Fruit fly (Drosophila melanogaster) whole organism, embryonic: ENCODE measurements around the gene mal.
A peak's percentile ranks its signal among the peaks of the same experiment; 100 is the strongest.

ENCODE experiments used
- Atf-2 ChIP-seq: fragments of 200-800 bp; sonication (Bioruptor generic); optimal IDR thresholded peaks from 2 replicates; lab custom pipeline; 2016; ENCODE audit warnings: missing biosample characterization, missing genetic modification characterization
- Awh ChIP-seq: fragments of 200-800 bp; sonication (Bioruptor generic); IDR thresholded peaks from 2 replicates; pipeline ENCODE4, ENCODE4 v1.3.6; 2022; ENCODE audit warnings: missing biosample characterization, missing genetic modification characterization
- CG10565 ChIP-seq: fragments of 200-800 bp; sonication (Bioruptor generic); optimal IDR thresholded peaks from 3 replicates; lab custom pipeline; 2016; ENCODE audit warnings: missing biosample characterization, mild to moderate bottlenecking, missing genetic modification characterization
- CG11456 ChIP-seq: fragments of 200-800 bp; sonication (Bioruptor generic); IDR thresholded peaks from 3 replicates; pipeline ENCODE4 v1.3.6; 2022; ENCODE audit warnings: missing biosample characterization, missing genetic modification characterization
- CG12104 ChIP-seq: fragments of 200-800 bp; sonication (Bioruptor generic); optimal IDR thresholded peaks from 3 replicates; lab custom pipeline; 2016; ENCODE audit warnings: missing biosample characterization, missing genetic modification characterization
- CG15601 ChIP-seq: fragments of 200-800 bp; sonication (Bioruptor generic); optimal IDR thresholded peaks from 3 replicates; lab custom pipeline; 2019; ENCODE audit warnings: missing biosample characterization, mild to moderate bottlenecking, missing genetic modification characterization, moderate library complexity
- CG15696 ChIP-seq: fragments of 200-800 bp; sonication (Bioruptor generic); optimal IDR thresholded peaks from 2 replicates; lab custom pipeline; 2019; ENCODE audit warnings: missing biosample characterization, mild to moderate bottlenecking, missing genetic modification characterization, moderate library complexity
- CG16863 ChIP-seq: fragments of 200-800 bp; sonication (Bioruptor generic); optimal IDR thresholded peaks from 3 replicates; lab custom pipeline; 2016; ENCODE audit warnings: missing biosample characterization, missing genetic modification characterization
- CG2678 ChIP-seq: fragments of 200-800 bp; sonication (Bioruptor generic); optimal IDR thresholded peaks from 3 replicates; lab custom pipeline; 2019; ENCODE audit warnings: missing biosample characterization, mild to moderate bottlenecking, missing genetic modification characterization, moderate library complexity
- CG3065 ChIP-seq: fragments of 200-800 bp; sonication (Bioruptor generic); optimal IDR thresholded peaks from 2 replicates; lab custom pipeline; 2016; ENCODE audit warnings: missing biosample characterization, missing genetic modification characterization
- CG3163 ChIP-seq: fragments of 200-800 bp; sonication (Bioruptor generic); optimal IDR thresholded peaks from 3 replicates; lab custom pipeline; 2016; ENCODE audit warnings: missing biosample characterization, missing genetic modification characterization
- CG32532 ChIP-seq: fragments of 200-800 bp; sonication (Bioruptor generic); IDR thresholded peaks from 2 replicates; pipeline ENCODE4 v1.3.6; 2022; ENCODE audit warnings: missing biosample characterization, missing genetic modification characterization
- CG32772 ChIP-seq: fragments of 200-800 bp; sonication (Bioruptor generic); IDR thresholded peaks from 2 replicates; pipeline ENCODE4 v1.3.6; 2022; ENCODE audit warnings: missing biosample characterization, missing genetic modification characterization
- CG34376 ChIP-seq: fragments of 200-800 bp; sonication (Bioruptor generic); optimal IDR thresholded peaks from 2 replicates; lab custom pipeline; 2018; ENCODE audit warnings: missing biosample characterization, mild to moderate bottlenecking, missing genetic modification characterization
- CG5180 ChIP-seq: fragments of 200-800 bp; sonication (Bioruptor generic); optimal IDR thresholded peaks from 3 replicates; lab custom pipeline; 2017; ENCODE audit warnings: missing biosample characterization, missing genetic modification characterization, mild to moderate bottlenecking, moderate library complexity, missing genetic modification reagents
- CG6683 ChIP-seq: fragments of 200-800 bp; sonication (Bioruptor generic); optimal IDR thresholded peaks from 2 replicates; lab custom pipeline; 2017; ENCODE audit warnings: missing biosample characterization, mild to moderate bottlenecking, missing genetic modification characterization, missing genetic modification reagents
- CG8765 ChIP-seq: fragments of 200-800 bp; sonication (Bioruptor generic); IDR thresholded peaks from 2 replicates; pipeline ENCODE4 v1.3.6; 2022; ENCODE audit warnings: missing biosample characterization, missing genetic modification characterization
- D19A ChIP-seq: fragments of 200-800 bp; optimal IDR thresholded peaks from 3 replicates; lab custom pipeline; 2019; ENCODE audit warnings: missing biosample characterization, mild to moderate bottlenecking, missing genetic modification characterization, moderate library complexity
- Dp ChIP-seq: fragments of 200-800 bp; sonication (Bioruptor generic); optimal IDR thresholded peaks from 2 replicates; lab custom pipeline; 2018; ENCODE audit warnings: missing biosample characterization, mild to moderate bottlenecking, missing genetic modification characterization, moderate library complexity
- Drgx ChIP-seq: fragments of 200-800 bp; sonication (Bioruptor generic); IDR thresholded peaks from 2 replicates; pipeline ENCODE4 v1.3.6; 2022; ENCODE audit warnings: missing biosample characterization, missing genetic modification characterization
- H15 ChIP-seq: fragments of 200-800 bp; sonication (Bioruptor generic); IDR thresholded peaks from 3 replicates; pipeline ENCODE4 v1.3.6; 2022; ENCODE audit warnings: missing biosample characterization, missing genetic modification characterization
- H2.0 ChIP-seq: fragments of 200-800 bp; sonication (Bioruptor generic); IDR thresholded peaks from 2 replicates; pipeline ENCODE4 v1.3.6; 2022; ENCODE audit warnings: missing biosample characterization, missing genetic modification characterization
- Jarid2 ChIP-seq: fragments of 200-800 bp; sonication (Bioruptor generic); optimal IDR thresholded peaks from 3 replicates; lab custom pipeline; 2017; ENCODE audit warnings: mild to moderate bottlenecking, missing biosample characterization, missing genetic modification reagents, missing genetic modification characterization
- Max ChIP-seq: fragments of 200-800 bp; sonication (Bioruptor generic); optimal IDR thresholded peaks from 2 replicates; lab custom pipeline; 2016; ENCODE audit warnings: missing biosample characterization, mild to moderate bottlenecking, missing genetic modification characterization
- NK7.1 ChIP-seq: fragments of 200-800 bp; sonication (Bioruptor generic); optimal IDR thresholded peaks from 3 replicates; lab custom pipeline; 2016; ENCODE audit warnings: missing biosample characterization, missing genetic modification characterization
- Poxn ChIP-seq: fragments of 200-800 bp; sonication (Bioruptor generic); IDR thresholded peaks from 2 replicates; pipeline ENCODE4 v1.3.6; 2022; ENCODE audit warnings: missing biosample characterization, missing genetic modification characterization
- Ptx1 ChIP-seq: fragments of 200-800 bp; sonication (Bioruptor generic); IDR thresholded peaks from 2 replicates; pipeline ENCODE4 v1.3.6; 2022; ENCODE audit warnings: missing biosample characterization, missing genetic modification characterization
- Six4 ChIP-seq: fragments of 200-800 bp; sonication (Bioruptor generic); optimal IDR thresholded peaks from 2 replicates; lab custom pipeline; 2016; ENCODE audit warnings: missing biosample characterization, missing genetic modification characterization
- Tbp ChIP-seq: fragments of >200 bp; optimal IDR thresholded peaks from 2 replicates; lab custom pipeline; 2018; ENCODE audit warnings: missing biosample characterization, missing genetic modification characterization
- Trl ChIP-seq, 3 experiments: fragments of >200 bp in 2 of 3; fragments of 200-800 bp in 1 of 3; sonication (Bioruptor generic) in 1 of 3; optimal IDR thresholded peaks; 2 replicates in 1 of 3; 3 replicates in 2 of 3; lab custom pipeline; 2016 to 2017; ENCODE audit warnings: missing biosample characterization in 1 of 3, missing genetic modification characterization in 1 of 3
- YL-1 ChIP-seq: fragments of 200-800 bp; sonication (Bioruptor generic); optimal IDR thresholded peaks from 3 replicates; lab custom pipeline; 2017; ENCODE audit warnings: missing biosample characterization, mild to moderate bottlenecking, missing genetic modification characterization
- btn ChIP-seq: fragments of 200-800 bp; sonication (Bioruptor generic); optimal IDR thresholded peaks from 2 replicates; lab custom pipeline; 2016; ENCODE audit warnings: missing biosample characterization, missing genetic modification characterization
- chif ChIP-seq, 2 experiments: fragments of 200-800 bp; sonication (Bioruptor generic); optimal IDR thresholded peaks; 3 replicates each; lab custom pipeline; 2016; ENCODE audit warnings: missing biosample characterization in 2 of 2, missing genetic modification characterization in 2 of 2
- chm ChIP-seq: fragments of 200-800 bp; sonication (Bioruptor generic); IDR thresholded peaks from 2 replicates; pipeline ENCODE4 v1.3.6; 2022; ENCODE audit warnings: missing biosample characterization, missing genetic modification characterization
- chn ChIP-seq: fragments of 200-800 bp; sonication (Bioruptor generic); optimal IDR thresholded peaks from 2 replicates; lab custom pipeline; 2016; ENCODE audit warnings: missing biosample characterization, missing genetic modification characterization
- crol ChIP-seq: fragments of 200-800 bp; sonication (Bioruptor generic); IDR thresholded peaks from 2 replicates; pipeline ENCODE4 v1.3.6; 2022; ENCODE audit warnings: missing biosample characterization, missing genetic modification characterization
- da ChIP-seq: fragments of 200-800 bp; sonication (Bioruptor generic); optimal IDR thresholded peaks from 2 replicates; lab custom pipeline; 2016; ENCODE audit warnings: missing biosample characterization, missing genetic modification characterization
- dan ChIP-seq: fragments of 200-800 bp; sonication (Bioruptor generic); IDR thresholded peaks from 2 replicates; pipeline ENCODE4 v1.3.6; 2022; ENCODE audit warnings: missing biosample characterization, missing genetic modification characterization
- dati ChIP-seq: fragments of 200-800 bp; sonication (Bioruptor generic); IDR thresholded peaks from 2 replicates; pipeline ENCODE4 v1.3.6; 2022; ENCODE audit warnings: missing biosample characterization, missing genetic modification characterization
- dimm ChIP-seq: fragments of 200-800 bp; sonication (Bioruptor generic); IDR thresholded peaks from 2 replicates; pipeline ENCODE4 v1.3.6; 2022; ENCODE audit warnings: missing biosample characterization, missing genetic modification characterization
- dm ChIP-seq: fragments of 200-800 bp; sonication (Bioruptor generic); optimal IDR thresholded peaks from 3 replicates; lab custom pipeline; 2016; ENCODE audit warnings: missing biosample characterization, missing genetic modification characterization
- dmrt11E ChIP-seq: fragments of 200-800 bp; sonication (Bioruptor generic); optimal IDR thresholded peaks from 3 replicates; lab custom pipeline; 2018; ENCODE audit warnings: missing biosample characterization, mild to moderate bottlenecking, missing genetic modification characterization, moderate library complexity
- dpn ChIP-seq, 2 experiments: fragments of 200-800 bp; sonication (Bioruptor generic); optimal IDR thresholded peaks; 3 replicates each; lab custom pipeline; 2016; ENCODE audit warnings: missing biosample characterization in 2 of 2, missing genetic modification characterization in 2 of 2
- fd3F ChIP-seq: fragments of 200-800 bp; sonication (Bioruptor generic); optimal IDR thresholded peaks from 2 replicates; lab custom pipeline; 2018; ENCODE audit warnings: missing biosample characterization, mild to moderate bottlenecking, missing genetic modification characterization, moderate library complexity
- ham ChIP-seq: fragments of 200-800 bp; sonication (Bioruptor generic); IDR thresholded peaks from 2 replicates; pipeline ENCODE4 v1.3.6; 2022; ENCODE audit warnings: missing biosample characterization, missing genetic modification characterization
- jing ChIP-seq: fragments of 200-800 bp; sonication (Bioruptor generic); optimal IDR thresholded peaks from 2 replicates; lab custom pipeline; 2018; ENCODE audit warnings: missing biosample characterization, mild to moderate bottlenecking, missing genetic modification characterization
- luna ChIP-seq: fragments of 200-800 bp; sonication (Bioruptor generic); optimal IDR thresholded peaks from 2 replicates; lab custom pipeline; 2016; ENCODE audit warnings: missing biosample characterization, missing genetic modification characterization
- sima ChIP-seq: fragments of 200-800 bp; sonication (Bioruptor generic); optimal IDR thresholded peaks from 2 replicates; lab custom pipeline; 2016; ENCODE audit warnings: missing biosample characterization, missing genetic modification characterization
- ttk ChIP-seq: fragments of 200-800 bp; sonication (Bioruptor generic); IDR thresholded peaks from 2 replicates; pipeline ENCODE4 v2.1.2; 2022; ENCODE audit warnings: missing biosample characterization, missing genetic modification characterization
- usp ChIP-seq: fragments of >200 bp; optimal IDR thresholded peaks from 2 replicates; lab custom pipeline; 2017; ENCODE audit warnings: missing biosample characterization, missing genetic modification characterization

The mal gene

DNA sequence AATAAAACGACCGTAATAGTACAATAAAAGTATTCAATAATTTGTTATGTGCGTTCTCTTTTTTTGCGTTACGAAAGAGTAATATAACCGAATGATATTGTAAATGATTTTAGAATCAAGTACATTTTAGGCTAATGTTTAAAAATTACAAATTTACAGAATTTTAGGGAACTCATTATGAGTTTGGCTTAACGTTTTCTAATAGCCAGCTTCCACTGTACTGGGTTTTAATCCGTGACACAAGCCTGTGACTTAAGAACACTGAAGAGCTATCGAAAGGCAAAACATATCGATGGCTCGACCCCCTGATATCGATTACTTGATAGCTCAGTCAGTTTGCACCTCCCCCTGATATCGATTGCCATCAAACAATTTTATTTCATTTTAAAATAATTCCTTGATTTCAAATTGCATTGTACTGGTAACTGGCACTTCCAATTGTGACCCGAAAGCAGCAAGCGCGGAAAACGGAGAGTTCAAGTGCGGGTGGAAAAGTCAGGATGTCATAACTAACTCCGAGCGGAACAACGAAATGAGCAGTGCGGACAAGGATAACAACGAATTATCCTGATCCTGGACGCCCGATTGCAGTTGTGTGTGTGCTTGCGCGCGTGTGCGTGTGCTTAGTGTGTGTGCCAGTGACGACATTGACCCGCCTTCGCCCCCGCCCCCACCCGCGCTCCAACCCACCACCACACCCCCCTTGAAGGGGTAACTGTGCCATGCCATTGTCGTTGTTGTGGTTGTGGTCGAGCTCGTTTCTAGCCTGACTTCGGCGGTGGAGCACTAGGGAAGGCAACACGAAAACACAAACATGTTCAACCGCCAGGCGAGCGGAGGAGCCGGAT, 35.2 kb upstream of the mal start, which contains the start of gene HERC2 (continued):
- no peak for TF ChIP-seq CG8765 (GFP tag; lab: Robert Waterston, UW)
- peak; percentile 19 for TF ChIP-seq CG15696 (tag; lab: Kevin White, UChicago)
- TF ChIP-seq chm (GFP tag; lab: Robert Waterston, UW) = no peak
- TF ChIP-seq H15 (GFP tag; lab: Robert Waterston, UW) = peak; percentile 51; the same call in 1 of the 3 replicates
- no peak for TF ChIP-seq CG34376
- peak; percentile 28 for TF ChIP-seq Dp (GFP tag; lab: Kevin White, UChicago)
- no peak for TF ChIP-seq Jarid2 (GFP tag; lab: Kevin White, UChicago)
- TF ChIP-seq Awh (GFP tag; lab: Robert Waterston, UW) = no peak
- TF ChIP-seq CG15601 (tag; lab: Kevin White, UChicago) = no peak
- TF ChIP-seq Max = peak; percentile 25
- no peak for TF ChIP-seq sima (GFP tag; lab: Kevin White, UChicago)
- no peak for TF ChIP-seq Six4 (GFP tag; lab: Kevin White, UChicago)
- no peak for TF ChIP-seq CG3163
- TF ChIP-seq CG32772 (GFP tag; lab: Robert Waterston, UW) = peak; percentile 70
- TF ChIP-seq fd3F = no peak
- no peak for TF ChIP-seq jing (GFP tag; lab: Kevin White, UChicago)
- TF ChIP-seq ham (GFP tag; lab: Robert Waterston, UW) = no peak
- TF ChIP-seq luna (GFP tag; lab: Kevin White, UChicago) = no peak
- TF ChIP-seq CG32532 (GFP tag; lab: Robert Waterston, UW) = peak; percentile 75
- TF ChIP-seq CG2678 = no peak
- TF ChIP-seq CG11456 (GFP tag; lab: Robert Waterston, UW) = peak; percentile 77
- TF ChIP-seq dpn (GFP tag; optimal IDR thresholded peaks at IDR 0.05; lab: Kevin White, UChicago) = peak; percentile 42 to 71
- no peak for TF ChIP-seq CG6683 (GFP tag; lab: Kevin White, UChicago)
- peak; percentile 92 for TF ChIP-seq crol (GFP tag; lab: Robert Waterston, UW)
- TF ChIP-seq dati (GFP tag; lab: Robert Waterston, UW) = no peak
- TF ChIP-seq CG10565 = no peak
- TF ChIP-seq Poxn (GFP tag; lab: Robert Waterston, UW) = no peak
- TF ChIP-seq CG16863 (GFP tag; lab: Kevin White, UChicago) = peak; percentile 10
- 0 out of 2 replicates have a peak, but pooled peaks have one; percentile 16 for TF ChIP-seq Drgx (GFP tag; lab: Robert Waterston, UW)
- TF ChIP-seq chif (GFP tag; optimal IDR thresholded peaks at IDR 0.05; lab: Kevin White, UChicago) = peak in 1 of 2 experiments; percentile 64
- TF ChIP-seq dmrt11E (tag; lab: Kevin White, UChicago) = peak; percentile 6
- TF ChIP-seq Ptx1 = peak; percentile 73
- no peak for TF ChIP-seq btn (GFP tag; lab: Kevin White, UChicago)
- peak; percentile 15 for TF ChIP-seq YL-1 (GFP tag; lab: Kevin White, UChicago)
- peak; percentile 58 for TF ChIP-seq chn (GFP tag; lab: Kevin White, UChicago)
- TF ChIP-seq CG12104 (GFP tag; lab: Kevin White, UChicago) = no peak
- TF ChIP-seq da (GFP tag; lab: Kevin White, UChicago) = no peak
- TF ChIP-seq NK7.1 (GFP tag; lab: Kevin White, UChicago) = no peak
- TF ChIP-seq H2.0 = peak; percentile 39; the same call in 1 of the 2 replicates
- TF ChIP-seq Tbp (GFP tag; lab: Kevin White, UChicago) = no peak
- no peak for TF ChIP-seq dm
- peak; percentile 45; the same call in 1 of the 2 replicates for TF ChIP-seq ttk (GFP tag; lab: Robert Waterston, UW)
- no peak for TF ChIP-seq dan
- TF ChIP-seq CG5180 (GFP tag; lab: Kevin White, UChicago) = no peak
- TF ChIP-seq Trl (optimal IDR thresholded peaks at IDR 0.05; lab: Kevin White, UChicago) = no peak
- peak; percentile 23 for TF ChIP-seq Trl (GFP tag; optimal IDR thresholded peaks at IDR 0.05; lab: Kevin White, UChicago)
- no peak for TF ChIP-seq D19A (tag; lab: Kevin White, UChicago)
- no peak for TF ChIP-seq dimm
- no peak for TF ChIP-seq CG3065 (GFP tag; lab: Kevin White, UChicago)
- TF ChIP-seq Atf-2 (GFP tag; lab: Kevin White, UChicago) = peak; percentile 57
- TF ChIP-seq usp (GFP tag; lab: Kevin White, UChicago) = no peak
